Fruit fly (Drosophila melanogaster) whole organism, pupa: ENCODE measurements around the gene eIF3h.

Experiments used
- CG10348 ChIP-seq: fragments of 200-800 bp; sonication (Bioruptor generic); IDR thresholded peaks from 2 replicates; pipeline ENCODE4 v1.3.6; 2022; ENCODE audit warnings: missing biosample characterization, missing genetic modification characterization
- CG12605 ChIP-seq: fragments of 200-800 bp; sonication (Bioruptor generic); IDR thresholded peaks from 2 replicates; pipeline ENCODE4 v1.3.6; 2022; ENCODE audit warnings: missing biosample characterization, missing genetic modification characterization
- CG13204 ChIP-seq: fragments of 200-800 bp; sonication (Bioruptor generic); optimal IDR thresholded peaks from 2 replicates; lab custom pipeline; 2018; ENCODE audit warnings: missing biosample characterization, mild to moderate bottlenecking, missing genetic modification characterization, moderate library complexity
- CG14655 ChIP-seq: fragments of 200-800 bp; sonication (Bioruptor generic); optimal IDR thresholded peaks from 3 replicates; lab custom pipeline; 2017; ENCODE audit warnings: mild to moderate bottlenecking, missing biosample characterization, missing genetic modification reagents, missing genetic modification characterization
- CG15710 ChIP-seq: fragments of 200-800 bp; sonication (Bioruptor generic); optimal IDR thresholded peaks from 2 replicates; lab custom pipeline; 2018; ENCODE audit warnings: missing biosample characterization, mild to moderate bottlenecking, missing genetic modification characterization, moderate library complexity
- CG17806 ChIP-seq: fragments of 200-800 bp; sonication (Bioruptor generic); optimal IDR thresholded peaks from 2 replicates; lab custom pipeline; 2018; ENCODE audit warnings: missing biosample characterization, mild to moderate bottlenecking, missing genetic modification characterization, moderate library complexity
- CG32121 ChIP-seq: fragments of 200-800 bp; sonication (Bioruptor generic); IDR thresholded peaks from 2 replicates; pipeline ENCODE4 v1.3.6; 2022; ENCODE audit warnings: missing biosample characterization, missing genetic modification characterization
- CG34367 ChIP-seq: fragments of 200-800 bp; sonication (Bioruptor generic); optimal IDR thresholded peaks from 2 replicates; lab custom pipeline; 2018; ENCODE audit warnings: missing biosample characterization, mild to moderate bottlenecking, missing genetic modification characterization
- CG4496 ChIP-seq: fragments of 200-800 bp; sonication (Bioruptor generic); IDR thresholded peaks from 3 replicates; pipeline ENCODE4 v1.3.6; 2022; ENCODE audit warnings: missing biosample characterization, missing genetic modification characterization
- CG8159 ChIP-seq: fragments of 200-800 bp; sonication (Bioruptor generic); optimal IDR thresholded peaks from 3 replicates; lab custom pipeline; 2018; ENCODE audit warnings: missing biosample characterization, mild to moderate bottlenecking, missing genetic modification characterization, moderate library complexity
- CG8301 ChIP-seq: fragments of 200-800 bp; sonication (Bioruptor generic); optimal IDR thresholded peaks from 2 replicates; lab custom pipeline; 2018; ENCODE audit warnings: missing biosample characterization, mild to moderate bottlenecking, missing genetic modification characterization
- CG9948 ChIP-seq: fragments of 200-800 bp; sonication (Bioruptor generic); optimal IDR thresholded peaks from 2 replicates; lab custom pipeline; 2018; ENCODE audit warnings: missing biosample characterization, mild to moderate bottlenecking, missing genetic modification characterization, moderate library complexity
- D1 ChIP-seq: fragments of 200-800 bp; sonication (Bioruptor generic); optimal IDR thresholded peaks from 2 replicates; lab custom pipeline; 2018; ENCODE audit warnings: missing biosample characterization, mild to moderate bottlenecking, missing genetic modification characterization, moderate library complexity
- EcR ChIP-seq: fragments of 200-800 bp; sonication (Bioruptor generic); optimal IDR thresholded peaks from 3 replicates; lab custom pipeline; 2019; ENCODE audit warnings: missing biosample characterization, missing genetic modification characterization, mild to moderate bottlenecking, moderate library complexity, missing genetic modification reagents
- Ets98B ChIP-seq: fragments of 200-800 bp; sonication (Bioruptor generic); IDR thresholded peaks from 2 replicates; pipeline ENCODE4 v1.3.6; 2022; ENCODE audit warnings: missing biosample characterization, missing genetic modification characterization
- Pif1A ChIP-seq: fragments of 200-800 bp; sonication (Bioruptor generic); optimal IDR thresholded peaks from 3 replicates; lab custom pipeline; 2016; ENCODE audit warnings: missing biosample characterization, missing genetic modification characterization
- Pif1B ChIP-seq: fragments of 200-800 bp; sonication (Bioruptor generic); optimal IDR thresholded peaks from 3 replicates; lab custom pipeline; 2016; ENCODE audit warnings: missing biosample characterization, missing genetic modification characterization
- Snoo ChIP-seq: fragments of 200-800 bp; sonication (Bioruptor generic); optimal IDR thresholded peaks from 3 replicates; lab custom pipeline; 2017; ENCODE audit warnings: missing biosample characterization, mild to moderate bottlenecking, missing genetic modification characterization, inconsistent platforms
- fd96Ca ChIP-seq: fragments of 200-800 bp; sonication (Bioruptor generic); IDR thresholded peaks from 3 replicates; pipeline ENCODE4 v1.3.6; 2022; ENCODE audit warnings: missing biosample characterization, missing genetic modification characterization
- gl ChIP-seq: fragments of 200-800 bp; sonication (Bioruptor generic); optimal IDR thresholded peaks from 2 replicates; lab custom pipeline; 2018; ENCODE audit warnings: missing biosample characterization, mild to moderate bottlenecking, missing genetic modification characterization
- rn ChIP-seq: fragments of 200-800 bp; sonication (Bioruptor generic); IDR thresholded peaks from 2 replicates; pipeline ENCODE4 v1.3.6; 2022; ENCODE audit warnings: missing biosample characterization, missing genetic modification characterization

The eIF3h gene

dm6 chr2L:5006323-5006722, 46.6 kb downstream of the eIF3h start:
- TF ChIP-seq CG32121 (GFP tag; lab: Robert Waterston, UW) (no peak), EcR (peak; percentile 47)

dm6 chr2L:5005464-5005764, 47.5 kb downstream of the eIF3h start:
- TF ChIP-seq Ets98B (GFP tag; lab: Robert Waterston, UW) (no peak), CG10348 (GFP tag; lab: Robert Waterston, UW) (no peak), rn (GFP tag; lab: Robert Waterston, UW) (no peak), CG32121 (GFP tag; lab: Robert Waterston, UW) (no peak), CG34367 (tag; lab: Kevin White, UChicago) (no peak), Pif1A (no peak)
- TF ChIP-seq, all 21 proteins: peak for 0

dm6 chr2L:5004677-5005463, 48.0 kb downstream of the eIF3h start:
- peak; percentile 41 for TF ChIP-seq D1 (tag; lab: Kevin White, UChicago)
- peak; percentile 90 for TF ChIP-seq Pif1A
- TF ChIP-seq CG17806 (tag; lab: Kevin White, UChicago), result peak; percentile 89
- peak; percentile 83 for TF ChIP-seq CG14655
- peak; percentile 69 for TF ChIP-seq CG13204 (GFP tag; lab: Kevin White, UChicago)
- peak; percentile 94 for TF ChIP-seq CG4496 (GFP tag; lab: Robert Waterston, UW)
- peak; percentile 91 for TF ChIP-seq CG12605 (GFP tag; lab: Robert Waterston, UW)
- TF ChIP-seq rn (GFP tag; lab: Robert Waterston, UW), result peak; percentile 61; the same call in 1 of the 2 replicates
- TF ChIP-seq Ets98B (GFP tag; lab: Robert Waterston, UW), result peak; percentile 88
- TF ChIP-seq CG32121 (GFP tag; lab: Robert Waterston, UW), result peak; percentile 89
- TF ChIP-seq CG8159 (tag; lab: Kevin White, UChicago), result peak; percentile 90
- peak; percentile 70 for TF ChIP-seq Snoo
- peak; percentile 38 for TF ChIP-seq EcR
- TF ChIP-seq CG10348 (GFP tag; lab: Robert Waterston, UW), result peak; percentile 76
- peak; percentile 88 for TF ChIP-seq CG34367 (tag; lab: Kevin White, UChicago)
- TF ChIP-seq CG9948 (tag; lab: Kevin White, UChicago), result peak; percentile 89
- TF ChIP-seq fd96Ca, result peak; percentile 90
- TF ChIP-seq CG8301, result peak; percentile 81
- TF ChIP-seq Pif1B (GFP tag; lab: Kevin White, UChicago), result peak; percentile 86
- TF ChIP-seq CG15710, result peak; percentile 90
- TF ChIP-seq gl (tag; lab: Kevin White, UChicago), result peak; percentile 73

- TF ChIP-seq CG4496 (GFP tag; lab: Robert Waterston, UW) (no peak), Snoo (no peak), EcR (no peak), Pif1A (no peak), CG32121 (GFP tag; lab: Robert Waterston, UW) (no peak), CG9948 (tag; lab: Kevin White, UChicago) (no peak), CG8301 (no peak), Ets98B (GFP tag; lab: Robert Waterston, UW) (no peak)
Measured at dm6 chr2L:5003670-5004453, 49.0 kb downstream of the eIF3h start.

dm6 chr2L:5002711-5003402, 50.0 kb downstream of the eIF3h start:
- TF ChIP-seq CG32121 (GFP tag; lab: Robert Waterston, UW) (peak; percentile 49; the same call in 1 of the 2 replicates), Pif1A (peak; percentile 34), CG14655 (peak; percentile 45), CG15710 (peak; percentile 15), fd96Ca (peak; percentile 57; the same call in 1 of the 3 replicates), Pif1B (GFP tag; lab: Kevin White, UChicago) (no peak), CG13204 (GFP tag; lab: Kevin White, UChicago) (no peak), CG12605 (GFP tag; lab: Robert Waterston, UW) (peak; percentile 60; the same call in 1 of the 2 replicates), CG4496 (GFP tag; lab: Robert Waterston, UW) (peak; percentile 65; the same call in 2 of the 3 replicates), Ets98B (GFP tag; lab: Robert Waterston, UW) (peak; percentile 75), gl (tag; lab: Kevin White, UChicago) (no peak), CG8301 (peak; percentile 16)

dm6 chr2L:5002031-5002430, 50.9 kb downstream of the eIF3h start:
- TF ChIP-seq CG12605 (GFP tag; lab: Robert Waterston, UW), result no peak
- no peak for TF ChIP-seq CG17806 (tag; lab: Kevin White, UChicago)
- TF ChIP-seq CG34367 (tag; lab: Kevin White, UChicago), result no peak
- TF ChIP-seq gl (tag; lab: Kevin White, UChicago), result no peak
- TF ChIP-seq CG8301, result no peak
- TF ChIP-seq D1 (tag; lab: Kevin White, UChicago), result no peak
- TF ChIP-seq CG32121 (GFP tag; lab: Robert Waterston, UW), result no peak
- no peak for TF ChIP-seq CG4496 (GFP tag; lab: Robert Waterston, UW)
- no peak for TF ChIP-seq EcR
- no peak for TF ChIP-seq CG14655
- no peak for TF ChIP-seq CG10348 (GFP tag; lab: Robert Waterston, UW)
- no peak for TF ChIP-seq CG15710
- no peak for TF ChIP-seq CG13204 (GFP tag; lab: Kevin White, UChicago)
- TF ChIP-seq CG8159 (tag; lab: Kevin White, UChicago), result no peak
- TF ChIP-seq fd96Ca, result no peak
- TF ChIP-seq Ets98B (GFP tag; lab: Robert Waterston, UW), result no peak
- no peak for TF ChIP-seq Snoo
- TF ChIP-seq, all 21 proteins: peak for 0
